Worm (Caenorhabditis elegans) whole organism, L3 larva: ENCODE results near the gene aat-8.
A peak's percentile ranks its signal among the peaks of the same experiment; 100 is the strongest.
"Not testable (repeated sequence)": the region's sequence is repeated elsewhere in the genome, so short reads cannot be mapped to it uniquely, and the experiment has no call there.

ENCODE experiments used
- R02D3.7 ChIP-seq: fragments of 150-350 bp; optimal IDR thresholded peaks from 2 replicates; lab custom pipeline; 2014; ENCODE audit warnings: missing biosample characterization, missing genetic modification characterization
- aly-2 ChIP-seq: fragments of 150-350 bp; optimal IDR thresholded peaks from 2 replicates; lab custom pipeline; 2014; ENCODE audit warnings: missing biosample characterization, missing genetic modification characterization
- ceh-16 ChIP-seq: sonication (generic microtip); optimal IDR thresholded peaks from 2 replicates; lab custom pipeline; 2017; ENCODE audit warnings: missing biosample characterization, missing genetic modification characterization
- ceh-28 ChIP-seq: fragments of 150-350 bp; optimal IDR thresholded peaks from 2 replicates; lab custom pipeline; 2014; ENCODE audit warnings: missing biosample characterization, missing genetic modification reagents, missing genetic modification characterization
- ceh-9 ChIP-seq: sonication (generic microtip); optimal IDR thresholded peaks from 2 replicates; lab custom pipeline; 2018; ENCODE audit warnings: missing biosample characterization, missing genetic modification characterization
- daf-12 ChIP-seq: fragments of 150-350 bp; optimal IDR thresholded peaks from 2 replicates; lab custom pipeline; 2014; ENCODE audit warnings: missing biosample characterization, missing genetic modification reagents, missing genetic modification characterization
- egl-27 ChIP-seq: sonication (generic microtip); optimal IDR thresholded peaks from 4 replicates; lab custom pipeline; 2017; ENCODE audit warnings: missing biosample characterization, missing genetic modification reagents, missing genetic modification characterization
- egl-5 ChIP-seq: fragments of 150-350 bp; optimal IDR thresholded peaks from 2 replicates; lab custom pipeline; 2017; ENCODE audit warnings: missing biosample characterization, missing genetic modification reagents, missing genetic modification characterization, inconsistent platforms
- elt-1 ChIP-seq: fragments of 150-350 bp; optimal IDR thresholded peaks from 2 replicates; lab custom pipeline; 2014; ENCODE audit warnings: missing biosample characterization, missing genetic modification characterization
- elt-2 ChIP-seq: sonication (generic microtip); optimal IDR thresholded peaks from 2 replicates; lab custom pipeline; 2016; ENCODE audit warnings: missing genetic modification reagents, mild to moderate bottlenecking, missing genetic modification characterization, missing compliant biosample characterization
- elt-3 ChIP-seq, 3 experiments: fragments of 150-350 bp in 1 of 3; sonication (generic microtip) in 2 of 3; optimal IDR thresholded peaks; 2 replicates in 2 of 3; 4 replicates in 1 of 3; lab custom pipeline; 2014 to 2017; ENCODE audit warnings: missing biosample characterization in 3 of 3, missing genetic modification characterization in 3 of 3
- eor-1 ChIP-seq, 2 experiments: fragments of 150-350 bp; optimal IDR thresholded peaks; 2 replicates each; lab custom pipeline; 2014 to 2018; ENCODE audit warnings: missing biosample characterization in 2 of 2, missing genetic modification characterization in 2 of 2
- hmg-11 ChIP-seq: sonication (generic microtip); optimal IDR thresholded peaks from 2 replicates; lab custom pipeline; 2016; ENCODE audit warnings: missing genetic modification characterization, missing compliant biosample characterization
- jun-1 ChIP-seq: fragments of 150-350 bp; optimal IDR thresholded peaks from 2 replicates; lab custom pipeline; 2014; ENCODE audit warnings: missing biosample characterization, missing genetic modification reagents, missing genetic modification characterization
- lin-15B ChIP-seq: fragments of 150-350 bp; optimal IDR thresholded peaks from 2 replicates; lab custom pipeline; 2014; ENCODE audit warnings: missing biosample characterization, missing genetic modification characterization
- lin-39 ChIP-seq: fragments of 150-350 bp; optimal IDR thresholded peaks from 2 replicates; lab custom pipeline; 2018; ENCODE audit warnings: missing biosample characterization, missing genetic modification reagents, missing genetic modification characterization
- mml-1 ChIP-seq: fragments of 150-350 bp; sonication (generic microtip); optimal IDR thresholded peaks from 3 replicates; lab custom pipeline; 2014; ENCODE audit warnings: missing biosample characterization, missing genetic modification characterization
- nhr-11 ChIP-seq: fragments of 150-350 bp; optimal IDR thresholded peaks from 2 replicates; lab custom pipeline; 2014; ENCODE audit warnings: missing biosample characterization, missing genetic modification characterization
- nhr-12 ChIP-seq: fragments of 150-350 bp; optimal IDR thresholded peaks from 2 replicates; lab custom pipeline; 2014; ENCODE audit warnings: missing biosample characterization, missing genetic modification characterization
- nhr-23 ChIP-seq: fragments of 150-350 bp; optimal IDR thresholded peaks from 2 replicates; lab custom pipeline; 2014; ENCODE audit warnings: missing biosample characterization, missing genetic modification reagents, missing genetic modification characterization
- nhr-237 ChIP-seq: fragments of 150-350 bp; optimal IDR thresholded peaks from 2 replicates; lab custom pipeline; 2014; ENCODE audit warnings: missing biosample characterization, missing genetic modification characterization
- nhr-28 ChIP-seq: fragments of 150-350 bp; optimal IDR thresholded peaks from 2 replicates; lab custom pipeline; 2014; ENCODE audit warnings: missing biosample characterization, missing genetic modification characterization
- nhr-67 ChIP-seq: fragments of 150-350 bp; optimal IDR thresholded peaks from 2 replicates; lab custom pipeline; 2014; ENCODE audit warnings: missing biosample characterization, missing genetic modification characterization
- nhr-77 ChIP-seq: fragments of 150-350 bp; optimal IDR thresholded peaks from 2 replicates; lab custom pipeline; 2014; ENCODE audit warnings: missing biosample characterization, missing genetic modification characterization
- pqm-1 ChIP-seq: fragments of 150-350 bp; optimal IDR thresholded peaks from 2 replicates; lab custom pipeline; 2017; ENCODE audit warnings: missing biosample characterization, missing genetic modification characterization, inconsistent platforms
- skn-1 ChIP-seq: fragments of 150-350 bp; optimal IDR thresholded peaks from 2 replicates; lab custom pipeline; 2014; ENCODE audit warnings: missing biosample characterization, missing genetic modification characterization
- snpc-4 ChIP-seq: fragments of 150-350 bp; optimal IDR thresholded peaks from 2 replicates; lab custom pipeline; 2014; ENCODE audit warnings: missing biosample characterization, missing genetic modification characterization
- tbx-2 ChIP-seq: sonication (generic microtip); optimal IDR thresholded peaks from 2 replicates; lab custom pipeline; 2016; ENCODE audit warnings: mild to moderate bottlenecking, missing genetic modification characterization, missing compliant biosample characterization
- unc-39 ChIP-seq: sonication (generic microtip); optimal IDR thresholded peaks from 4 replicates; lab custom pipeline; 2017; ENCODE audit warnings: missing biosample characterization, missing genetic modification characterization
- zag-1 ChIP-seq: fragments of 150-350 bp; optimal IDR thresholded peaks from 2 replicates; lab custom pipeline; 2014; ENCODE audit warnings: missing biosample characterization, missing genetic modification characterization
- ztf-11 ChIP-seq: fragments of 150-350 bp; optimal IDR thresholded peaks from 2 replicates; lab custom pipeline; 2014; ENCODE audit warnings: missing biosample characterization, missing genetic modification characterization

aat-8 gene

ce11 chrIV:3864944-3865343 is at the start of gene aat-8:
TSS of gene aat-8 (minus strand) at chrIV:3865044.
- no peak for TF ChIP-seq nhr-77 (tag; lab: Kevin White, UChicago)
- no peak for TF ChIP-seq daf-12
- no peak for TF ChIP-seq skn-1
- no peak for TF ChIP-seq R02D3.7 (tag; lab: Kevin White, UChicago)
- no peak for TF ChIP-seq unc-39 (tag; lab: Kevin White, UChicago)
- TF ChIP-seq pqm-1 (tag; lab: Kevin White, UChicago) = no peak
- no peak for TF ChIP-seq ceh-16 (tag; lab: Kevin White, UChicago)
- peak; percentile 30 for TF ChIP-seq nhr-67 (tag; lab: Kevin White, UChicago)
- no peak for TF ChIP-seq lin-15B (tag; lab: Kevin White, UChicago)

- no peak for TF ChIP-seq lin-39 (tag; lab: Kevin White, UChicago)
- no peak for TF ChIP-seq nhr-11
- no peak for TF ChIP-seq elt-3 (tag; optimal IDR thresholded peaks at IDR 0.05; lab: Kevin White, UChicago)
- TF ChIP-seq nhr-23 (tag; lab: Kevin White, UChicago) = no peak
- TF ChIP-seq nhr-77 (tag; lab: Kevin White, UChicago) = no peak
- no peak for TF ChIP-seq elt-1 (tag; lab: Kevin White, UChicago)
- no peak for TF ChIP-seq unc-39 (tag; lab: Kevin White, UChicago)
- no peak for TF ChIP-seq nhr-12
- no peak for TF ChIP-seq ceh-16 (tag; lab: Kevin White, UChicago)
- no peak for TF ChIP-seq elt-2 (tag; lab: Kevin White, UChicago)
- TF ChIP-seq ztf-11 (tag; lab: Kevin White, UChicago) = no peak
- TF ChIP-seq ceh-28 (tag; lab: Kevin White, UChicago) = no peak
- TF ChIP-seq jun-1 (tag; lab: Kevin White, UChicago) = no peak
- TF ChIP-seq R02D3.7 (tag; lab: Kevin White, UChicago) = no peak
- TF ChIP-seq egl-27 = no peak
- no peak for TF ChIP-seq daf-12
- TF ChIP-seq nhr-237 (tag; lab: Kevin White, UChicago) = no peak
- no peak for TF ChIP-seq egl-5 (tag; lab: Kevin White, UChicago)
These were observed 49.6 kb upstream of the aat-8 start, which contains the start of gene F56D6.19 for ce11 chrIV:3914462-3914861. TSS of gene F56D6.19 (plus strand) at chrIV:3914762.

ce11 chrIV:3912598-3912997 is 47.8 kb upstream of the aat-8 start, which contains the start of gene F56D6.20:
TSS of gene F56D6.20 (plus strand) at chrIV:3912898.
- no peak for TF ChIP-seq pqm-1 (tag; lab: Kevin White, UChicago)

ce11 chrIV:3911848-3912247 is 47.0 kb upstream of the aat-8 start, which contains the start of gene F56D6.18:
TSS of gene F56D6.18 (minus strand) at chrIV:3911948.
- not testable (repeated sequence) for TF ChIP-seq lin-39, jun-1, nhr-237 (tag; lab: Kevin White, UChicago)

- no peak for TF ChIP-seq nhr-77 (tag; lab: Kevin White, UChicago)
- TF ChIP-seq hmg-11 = no peak
- TF ChIP-seq daf-12 = no peak
- no peak for TF ChIP-seq mml-1 (tag; lab: Kevin White, UChicago)
- TF ChIP-seq nhr-237 (tag; lab: Kevin White, UChicago) = no peak
- no peak for TF ChIP-seq nhr-28 (tag; lab: Kevin White, UChicago)
- no peak for TF ChIP-seq nhr-11
- TF ChIP-seq ztf-11 (tag; lab: Kevin White, UChicago) = no peak
- TF ChIP-seq ceh-9 = no peak
- TF ChIP-seq elt-3 (tag; optimal IDR thresholded peaks at IDR 0.05; lab: Kevin White, UChicago) = no peak
- no peak for TF ChIP-seq R02D3.7 (tag; lab: Kevin White, UChicago)
- TF ChIP-seq elt-1 (tag; lab: Kevin White, UChicago) = no peak
- no peak for TF ChIP-seq egl-5 (tag; lab: Kevin White, UChicago)
- TF ChIP-seq eor-1 (tag; optimal IDR thresholded peaks at IDR 0.05; lab: Kevin White, UChicago) = no peak
- TF ChIP-seq zag-1 (tag; lab: Kevin White, UChicago) = no peak
- TF ChIP-seq unc-39 (tag; lab: Kevin White, UChicago) = no peak
These were observed 44.3 kb upstream of the aat-8 start, which contains the start of gene F56D6.13 for ce11 chrIV:3909114-3909513. TSS of gene F56D6.13 (plus strand) at chrIV:3909414.

- TF ChIP-seq pqm-1 (tag; lab: Kevin White, UChicago) = no peak
- TF ChIP-seq R02D3.7 (tag; lab: Kevin White, UChicago) = no peak
- no peak for TF ChIP-seq elt-3 (tag; optimal IDR thresholded peaks at IDR 0.05; lab: Kevin White, UChicago)
- TF ChIP-seq nhr-67 (tag; lab: Kevin White, UChicago) = no peak
- TF ChIP-seq aly-2 (tag; lab: Kevin White, UChicago) = no peak
- TF ChIP-seq tbx-2 (tag; lab: Kevin White, UChicago) = no peak
- no peak for TF ChIP-seq snpc-4 (tag; lab: Kevin White, UChicago)
These were observed 42.8 kb upstream of the aat-8 start, which contains the start of the genes F56D6.22 and F56D6.12 for ce11 chrIV:3907506-3908188. TSS of gene F56D6.22 (minus strand) at chrIV:3907606. TSS of gene F56D6.12 (plus strand) at chrIV:3908138.
